Worm (Caenorhabditis elegans): ENCODE results near the gene lgc-43.

The lgc-43 gene

ce11 chrIV:10609920-10610319 lies 31.5 kb downstream of the lgc-43 start:
- TF ChIP-seq tbx-11 (GFP tag; IDR thresholded peaks at IDR 0.05) (no peak), B0310.2 (tag; optimal IDR thresholded peaks at IDR 0.05) (no peak), tbx-37 (GFP tag; conservative IDR thresholded peaks at IDR 0.05) (no peak), ets-7 (tag; optimal IDR thresholded peaks at IDR 0.05) (no peak), hmg-4 (GFP tag; optimal IDR thresholded peaks at IDR 0.05) (no peak), tra-4 (tag; optimal IDR thresholded peaks at IDR 0.05) (no peak)

DNA sequence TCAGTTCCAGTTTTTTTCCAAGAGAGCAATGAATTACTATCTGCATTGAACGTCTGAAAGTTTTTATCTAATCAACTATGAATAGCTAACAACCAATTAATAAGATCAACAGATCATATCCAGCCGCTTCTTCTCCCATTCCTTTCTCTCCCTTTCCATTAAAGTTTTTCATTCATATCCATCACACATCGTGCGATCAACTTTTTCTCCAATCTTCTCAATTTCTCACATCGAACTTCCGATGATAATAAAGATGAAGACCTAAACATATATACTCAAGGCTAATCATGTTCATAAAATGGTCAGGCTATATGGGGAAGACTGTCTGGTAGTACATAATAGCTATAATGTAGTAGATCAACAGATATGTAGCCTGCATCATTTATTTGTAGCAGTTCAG lies 33.8 kb downstream of the lgc-43 start:
- TF ChIP-seq hmbx-1 (tag; optimal IDR thresholded peaks at IDR 0.05) (no peak), tra-4 (tag; optimal IDR thresholded peaks at IDR 0.05) (no peak), pes-1 (GFP tag; IDR thresholded peaks at IDR 0.05) (no peak), ets-7 (tag; optimal IDR thresholded peaks at IDR 0.05) (no peak), F13C5.2 (tag; optimal IDR thresholded peaks at IDR 0.05) (no peak), hnd-1 (tag; optimal IDR thresholded peaks at IDR 0.05) (no peak), ceh-13 (GFP tag; optimal IDR thresholded peaks at IDR 0.05) (no peak), ceh-36 (tag; optimal IDR thresholded peaks at IDR 0.05) (no peak), sea-1 (GFP tag; conservative IDR thresholded peaks at IDR 0.05) (no peak), flt-1 (GFP tag; IDR thresholded peaks at IDR 0.05) (no peak), aly-1 (tag; optimal IDR thresholded peaks at IDR 0.05) (no peak), tbx-37 (GFP tag; conservative IDR thresholded peaks at IDR 0.05) (no peak), hmg-4 (GFP tag; optimal IDR thresholded peaks at IDR 0.05) (no peak), B0310.2 (tag; optimal IDR thresholded peaks at IDR 0.05) (no peak), tbx-11 (GFP tag; IDR thresholded peaks at IDR 0.05) (no peak), scrt-1 (GFP tag; IDR thresholded peaks at IDR 0.05) (no peak), ama-1 (optimal IDR thresholded peaks at IDR 0.05) (no peak)

DNA sequence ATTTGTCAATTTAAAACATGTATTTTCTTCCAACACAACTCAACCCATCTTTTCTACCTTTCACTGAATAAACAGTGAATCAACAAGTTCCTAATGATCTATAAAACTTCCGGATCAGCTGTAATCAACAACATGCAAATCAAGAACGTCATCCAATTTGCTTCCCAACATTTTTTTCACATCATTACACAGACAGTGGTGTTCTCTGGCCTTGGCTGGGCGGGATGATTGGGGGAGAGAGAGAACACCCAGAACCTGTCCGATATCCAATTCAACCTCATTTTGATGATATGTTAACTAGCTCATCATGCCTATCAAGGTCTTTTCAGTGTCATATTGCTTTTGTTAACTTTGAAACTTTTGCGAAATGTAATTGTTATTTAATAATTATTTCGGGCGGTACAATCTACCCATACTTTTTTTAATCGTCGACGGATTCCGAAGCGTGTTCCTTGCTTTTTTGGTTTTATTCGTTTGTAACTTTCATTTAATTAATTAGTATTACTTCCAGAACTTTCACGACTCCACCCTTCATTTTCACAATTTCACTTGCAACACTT lies 36.5 kb downstream of the lgc-43 start, which contains the start of gene ptr-14:
Gene ptr-14 (plus strand): TSS at position 510 of the 560 bp plus-strand sequence.
- TF ChIP-seq hmbx-1 (tag; optimal IDR thresholded peaks at IDR 0.05) (no peak), B0310.2 (tag; optimal IDR thresholded peaks at IDR 0.05) (no peak), F13C5.2 (tag; optimal IDR thresholded peaks at IDR 0.05) (no peak), ama-1 (optimal IDR thresholded peaks at IDR 0.05) (no peak), tbx-11 (GFP tag; IDR thresholded peaks at IDR 0.05) (no peak), tra-4 (tag; optimal IDR thresholded peaks at IDR 0.05) (no peak), hnd-1 (tag; optimal IDR thresholded peaks at IDR 0.05) (no peak), pes-1 (GFP tag; IDR thresholded peaks at IDR 0.05) (no peak), sea-1 (GFP tag; conservative IDR thresholded peaks at IDR 0.05) (no peak), ceh-13 (GFP tag; optimal IDR thresholded peaks at IDR 0.05) (no peak), aly-1 (tag; optimal IDR thresholded peaks at IDR 0.05) (no peak), ets-7 (tag; optimal IDR thresholded peaks at IDR 0.05) (no peak), tbx-37 (GFP tag; conservative IDR thresholded peaks at IDR 0.05) (no peak), hmg-4 (GFP tag; optimal IDR thresholded peaks at IDR 0.05) (no peak), ceh-36 (tag; optimal IDR thresholded peaks at IDR 0.05) (no peak), flt-1 (GFP tag; IDR thresholded peaks at IDR 0.05) (no peak), scrt-1 (GFP tag; IDR thresholded peaks at IDR 0.05) (no peak)

ce11 chrIV:10616366-10616765 lies 37.9 kb downstream of the lgc-43 start:
- TF ChIP-seq tra-4 (tag; optimal IDR thresholded peaks at IDR 0.05) = no peak
- TF ChIP-seq tbx-37 (GFP tag; conservative IDR thresholded peaks at IDR 0.05) = no peak
- TF ChIP-seq ceh-36 (tag; optimal IDR thresholded peaks at IDR 0.05) = no peak

DNA sequence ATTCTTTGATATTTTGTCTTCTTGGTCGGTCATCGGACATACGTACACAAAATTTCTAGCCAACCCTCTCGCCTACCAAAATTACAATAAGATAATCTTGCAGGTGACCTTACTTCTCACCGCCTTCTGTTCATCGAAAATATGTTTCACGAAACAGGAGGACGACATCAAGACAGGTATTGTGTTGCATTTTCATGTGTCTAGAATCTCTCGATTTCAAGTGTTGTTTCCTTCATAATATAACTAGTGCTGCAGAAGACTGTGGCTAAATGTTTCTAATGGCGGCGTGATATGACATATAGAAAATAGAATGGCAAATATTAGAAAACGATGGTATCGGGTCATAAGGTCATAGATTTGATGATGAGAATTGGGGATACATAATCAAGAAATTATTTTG lies 38.6 kb downstream of the lgc-43 start:
- TF ChIP-seq tbx-37 (GFP tag; conservative IDR thresholded peaks at IDR 0.05) = no peak
- no peak for TF ChIP-seq tbx-11 (GFP tag; IDR thresholded peaks at IDR 0.05)
- no peak for TF ChIP-seq hnd-1 (tag; optimal IDR thresholded peaks at IDR 0.05)
- no peak for TF ChIP-seq ama-1 (optimal IDR thresholded peaks at IDR 0.05)
- TF ChIP-seq hmbx-1 (tag; optimal IDR thresholded peaks at IDR 0.05) = no peak
- TF ChIP-seq scrt-1 (GFP tag; IDR thresholded peaks at IDR 0.05) = no peak

- TF ChIP-seq ceh-36 (tag; optimal IDR thresholded peaks at IDR 0.05) = no peak
These were observed 42.3 kb downstream of the lgc-43 start, which contains the start of gene R09H10.7 for ce11 chrIV:10620811-10621210. TSS of gene R09H10.7 (plus strand) at chrIV:10621111.

DNA sequence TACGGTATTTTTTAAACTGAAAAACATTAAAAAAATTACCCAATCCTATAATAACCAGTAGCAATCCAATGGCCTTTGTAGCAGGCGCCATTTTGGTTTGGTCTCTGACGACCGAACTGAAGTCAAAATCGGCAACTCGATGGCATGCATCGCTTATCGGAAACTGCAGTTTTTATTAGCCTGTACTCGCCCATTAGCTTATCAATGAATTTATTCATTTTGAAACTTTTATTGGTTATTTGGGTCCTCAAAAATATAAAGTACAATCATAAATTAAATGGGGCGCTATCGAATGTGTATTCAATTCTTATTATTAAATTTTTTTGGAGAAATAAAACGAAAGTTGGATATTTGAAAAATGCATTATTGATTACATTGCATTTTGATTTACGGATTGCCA lies 50.3 kb downstream of the lgc-43 start, which contains the start of gene R09H10.5:
Gene R09H10.5 (minus strand): TSS at position 106 of the 400 bp plus-strand sequence.
- TF ChIP-seq B0310.2 (tag; optimal IDR thresholded peaks at IDR 0.05) (no peak), ama-1 (optimal IDR thresholded peaks at IDR 0.05) (no peak), tbx-37 (GFP tag; conservative IDR thresholded peaks at IDR 0.05) (no peak), F13C5.2 (tag; optimal IDR thresholded peaks at IDR 0.05) (no peak), pes-1 (GFP tag; IDR thresholded peaks at IDR 0.05) (no peak), scrt-1 (GFP tag; IDR thresholded peaks at IDR 0.05) (no peak), ceh-13 (GFP tag; optimal IDR thresholded peaks at IDR 0.05) (no peak), hnd-1 (tag; optimal IDR thresholded peaks at IDR 0.05) (no peak), ceh-36 (tag; optimal IDR thresholded peaks at IDR 0.05) (no peak), ets-7 (tag; optimal IDR thresholded peaks at IDR 0.05) (no peak), aly-1 (tag; optimal IDR thresholded peaks at IDR 0.05) (no peak), hmbx-1 (tag; optimal IDR thresholded peaks at IDR 0.05) (no peak), hmg-4 (GFP tag; optimal IDR thresholded peaks at IDR 0.05) (no peak), sea-1 (GFP tag; conservative IDR thresholded peaks at IDR 0.05) (no peak), tbx-11 (GFP tag; IDR thresholded peaks at IDR 0.05) (no peak), flt-1 (GFP tag; IDR thresholded peaks at IDR 0.05) (no peak), tra-4 (tag; optimal IDR thresholded peaks at IDR 0.05) (no peak)

DNA sequence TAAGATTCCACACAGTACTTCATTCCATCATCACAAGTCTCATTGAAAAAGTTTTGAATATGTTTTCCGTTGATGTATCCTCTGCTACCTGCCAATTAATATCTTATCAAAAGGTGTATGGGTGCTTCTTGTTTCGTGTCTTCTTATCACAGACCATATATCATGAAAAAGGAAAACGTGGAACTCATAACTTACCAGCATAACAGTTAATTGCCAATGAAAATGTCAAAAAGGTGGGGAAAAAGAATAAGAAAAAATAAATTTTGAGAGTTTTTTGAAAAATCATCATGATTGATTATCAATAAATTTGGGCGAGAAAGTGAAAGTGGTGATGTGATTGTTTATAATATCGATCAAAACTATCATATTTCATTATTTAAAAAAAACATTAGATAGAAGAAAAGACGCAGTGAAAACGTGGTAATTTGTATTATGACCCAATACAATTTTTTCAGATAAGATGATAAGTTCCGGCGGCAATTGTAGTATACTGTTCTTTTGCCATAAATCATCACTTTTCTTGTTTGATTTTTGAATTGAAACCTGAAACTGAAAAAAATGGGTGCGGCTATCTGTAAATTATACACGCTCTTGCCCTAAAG lies 52.6 kb downstream of the lgc-43 start, which contains the start of gene F56C4.4:
Gene F56C4.4 (minus strand): TSS at position 315 of the 602 bp plus-strand sequence.
- no peak for TF ChIP-seq ceh-36 (tag; optimal IDR thresholded peaks at IDR 0.05)
- TF ChIP-seq ceh-13 (GFP tag; optimal IDR thresholded peaks at IDR 0.05) = no peak
- TF ChIP-seq tbx-11 (GFP tag; IDR thresholded peaks at IDR 0.05) = no peak
- no peak for TF ChIP-seq aly-1 (tag; optimal IDR thresholded peaks at IDR 0.05)
- TF ChIP-seq tra-4 (tag; optimal IDR thresholded peaks at IDR 0.05) = no peak
- no peak for TF ChIP-seq scrt-1 (GFP tag; IDR thresholded peaks at IDR 0.05)
- TF ChIP-seq F13C5.2 (tag; optimal IDR thresholded peaks at IDR 0.05) = no peak
- no peak for TF ChIP-seq B0310.2 (tag; optimal IDR thresholded peaks at IDR 0.05)
- no peak for TF ChIP-seq ets-7 (tag; optimal IDR thresholded peaks at IDR 0.05)
- no peak for TF ChIP-seq sea-1 (GFP tag; conservative IDR thresholded peaks at IDR 0.05)

Measured in whole organism, early embryonic.